Worm (Caenorhabditis elegans): ENCODE data around the gene srh-281.

The srh-281 gene

DNA sequence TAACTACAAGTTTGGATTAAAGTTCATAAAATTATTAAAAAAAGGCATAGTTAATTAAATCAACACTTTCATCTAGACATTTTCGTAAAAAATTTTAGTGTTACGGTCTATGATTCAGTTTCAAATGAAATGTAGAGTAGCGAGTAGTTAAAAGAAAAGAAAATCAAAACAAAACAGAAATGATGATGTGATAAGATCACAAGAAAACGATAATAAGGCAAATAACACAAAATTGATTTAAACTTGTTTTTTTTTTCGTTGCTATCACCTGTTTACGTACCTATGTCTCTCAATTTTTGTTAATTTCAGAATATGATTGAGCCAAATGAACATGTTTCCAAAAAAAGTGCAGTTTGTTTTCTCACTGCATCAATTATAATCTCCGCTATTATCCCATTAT lies 39.3 kb downstream of the srh-281 start, which contains the start of the genes F21H7.2 and F21H7.12:
F21H7.2 (minus strand) TSS at position 101 of the 400 bp plus-strand sequence.
F21H7.12 (plus strand) TSS at position 270 of the 400 bp plus-strand sequence.
- TF ChIP-seq dao-5 (tag; optimal IDR thresholded peaks at IDR 0.05) (no peak), W03F9.2 (tag; optimal IDR thresholded peaks at IDR 0.05) (no peak)

DNA sequence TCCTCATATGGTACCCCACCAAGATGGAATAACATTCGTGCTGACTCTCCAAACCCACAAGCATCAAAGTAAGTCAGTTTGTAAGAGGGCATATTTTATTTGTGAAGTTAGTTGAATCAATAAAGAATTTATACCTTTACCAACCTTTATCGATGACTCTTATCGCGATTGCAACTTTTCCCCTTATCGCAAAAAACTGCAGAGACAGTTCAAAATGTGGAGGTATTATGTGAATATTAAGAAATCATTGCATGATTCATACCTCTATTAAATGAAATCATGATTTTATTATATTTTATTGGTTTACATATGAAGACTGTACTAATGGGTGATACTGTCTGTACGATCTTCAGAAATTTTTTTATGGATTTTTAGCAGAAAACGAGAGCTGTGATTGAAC lies 41.6 kb downstream of the srh-281 start, which contains the start of gene gst-22:
gst-22 (minus strand) TSS at position 103 of the 400 bp plus-strand sequence.
- TF ChIP-seq him-1 (tag; optimal IDR thresholded peaks at IDR 0.05) (no peak), W03F9.2 (tag; optimal IDR thresholded peaks at IDR 0.05) (no peak), dao-5 (tag; optimal IDR thresholded peaks at IDR 0.05) (no peak)

- TF ChIP-seq him-1 (tag; optimal IDR thresholded peaks at IDR 0.05) (no peak), dao-5 (tag; optimal IDR thresholded peaks at IDR 0.05) (no peak), W03F9.2 (tag; optimal IDR thresholded peaks at IDR 0.05) (no peak)
Observed at ce11 chrV:16233624-16234023, 43.0 kb downstream of the srh-281 start, which contains the start of gene clec-233. Gene clec-233, plus strand, starts transcription at chrV:16233924.

- TF ChIP-seq him-1 (tag; optimal IDR thresholded peaks at IDR 0.05) (no peak), dao-5 (tag; optimal IDR thresholded peaks at IDR 0.05) (no peak), W03F9.2 (tag; optimal IDR thresholded peaks at IDR 0.05) (no peak)
Observed at ce11 chrV:16235135-16235534, 44.5 kb downstream of the srh-281 start, which contains the start of gene F21H7.3. Gene F21H7.3, minus strand, starts transcription at chrV:16235235.

DNA sequence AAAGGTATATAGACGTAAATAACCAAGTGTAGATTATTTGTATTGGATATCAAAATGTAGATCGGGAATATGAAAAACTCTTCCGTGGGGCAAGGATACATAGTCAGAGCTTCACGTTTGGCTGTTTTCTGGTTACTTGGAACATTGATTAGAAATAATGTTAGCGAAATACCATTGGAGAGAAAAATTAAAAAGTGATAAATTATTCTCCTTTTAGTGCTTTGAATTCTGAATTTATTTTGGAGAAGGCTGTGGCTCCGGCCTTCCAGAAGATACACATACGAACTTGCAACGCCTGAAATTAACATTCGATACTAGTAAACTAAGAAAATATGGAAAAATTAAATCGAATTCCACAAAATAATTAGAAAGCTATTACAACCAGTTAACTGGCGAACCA lies 45.1 kb downstream of the srh-281 start, which contains the start of gene srh-98:
srh-98 (minus strand) TSS at position 101 of the 400 bp plus-strand sequence.
- no peak for TF ChIP-seq dao-5 (tag; optimal IDR thresholded peaks at IDR 0.05)
- no peak for TF ChIP-seq him-1 (tag; optimal IDR thresholded peaks at IDR 0.05)
- TF ChIP-seq W03F9.2 (tag; optimal IDR thresholded peaks at IDR 0.05): no peak

DNA sequence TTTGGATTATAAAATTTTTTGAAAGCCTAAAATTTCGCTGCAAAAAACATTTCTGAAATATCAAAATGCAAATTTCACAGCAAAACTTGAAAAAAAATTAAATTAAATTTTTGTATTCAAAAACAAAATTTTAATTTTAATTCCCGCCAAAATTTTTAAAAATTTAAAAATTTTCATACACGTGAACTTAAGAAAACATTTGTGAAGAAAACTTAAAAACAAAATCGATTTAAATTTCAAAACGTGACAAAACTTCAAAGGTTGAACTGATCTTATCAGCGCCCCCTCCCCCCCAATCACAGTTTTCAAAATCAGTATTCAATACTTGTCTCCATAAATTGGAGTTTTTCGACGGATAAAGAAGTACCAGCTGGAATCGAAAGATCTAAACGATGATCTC lies 46.6 kb downstream of the srh-281 start, which contains the start of gene F21H7.5:
F21H7.5 (plus strand) TSS at position 301 of the 400 bp plus-strand sequence.
- no peak for TF ChIP-seq W03F9.2 (tag; optimal IDR thresholded peaks at IDR 0.05)
- no peak for TF ChIP-seq dao-5 (tag; optimal IDR thresholded peaks at IDR 0.05)
- no peak for TF ChIP-seq him-1 (tag; optimal IDR thresholded peaks at IDR 0.05)

All from whole organism, L4/young adult.